Fruit fly (Drosophila melanogaster): ENCODE measurements around the gene lush.

The lush gene

DNA sequence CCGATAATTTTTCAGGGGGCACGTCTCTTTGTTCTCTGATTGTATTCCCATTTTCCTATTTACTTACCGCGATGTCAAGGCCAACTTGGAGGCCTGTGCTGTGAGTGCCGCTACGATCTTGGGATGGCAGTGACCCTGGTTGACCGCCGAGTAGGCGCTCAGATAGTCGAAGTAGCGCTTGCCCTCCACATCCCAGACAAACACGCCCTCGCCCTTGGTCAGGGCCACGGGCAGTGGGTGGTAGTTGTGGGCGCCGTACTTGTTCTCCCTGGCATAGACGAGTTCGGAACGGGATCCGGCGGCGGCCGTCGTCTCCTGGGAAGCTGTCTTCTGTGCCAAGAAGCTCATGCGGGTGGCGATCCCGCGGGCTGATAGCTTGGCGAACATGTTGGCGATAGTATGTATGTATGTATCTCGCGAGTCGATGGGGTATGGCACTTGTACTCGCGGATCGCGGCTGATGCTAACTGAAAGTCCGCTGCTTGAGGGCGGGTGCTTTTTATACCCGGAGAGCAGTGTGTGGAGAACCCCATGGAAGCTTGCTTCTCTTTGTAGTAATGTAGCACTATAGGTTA lies 43.6 kb upstream of the lush start, which contains the start of gene Oat (continued):
- TF ChIP-seq ERR (GFP tag; optimal IDR thresholded peaks at IDR 0.05) (peak; percentile 43), vnd (GFP tag; IDR thresholded peaks at IDR 0.05; ENCODE audit: partially characterized antibody) (no peak), fd64A (GFP tag; optimal IDR thresholded peaks at IDR 0.05) (no peak), CG17568 (GFP tag; optimal IDR thresholded peaks at IDR 0.05) (no peak), NFAT (GFP tag; IDR thresholded peaks at IDR 0.05) (peak; percentile 47; the same call in 1 of the 2 replicates), sisA (GFP tag; IDR thresholded peaks at IDR 0.05) (no peak), Bteb2 (GFP tag; optimal IDR thresholded peaks at IDR 0.05) (no peak), Hsf (GFP tag; optimal IDR thresholded peaks at IDR 0.05) (no peak), CG10321 (GFP tag; IDR thresholded peaks at IDR 0.05) (no peak), Dbx (GFP tag; IDR thresholded peaks at IDR 0.05) (peak; percentile 37; the same call in 1 of the 3 replicates), Dll (GFP tag; IDR thresholded peaks at IDR 0.05; ENCODE audit: partially characterized antibody) (no peak), CG6272 (GFP tag; IDR thresholded peaks at IDR 0.05) (no peak), fd96Cb (tag; optimal IDR thresholded peaks at IDR 0.05) (no peak), CG34376 (GFP tag; optimal IDR thresholded peaks at IDR 0.05) (peak; percentile 50), CG32772 (GFP tag; IDR thresholded peaks at IDR 0.05) (no peak), chinmo (GFP tag; IDR thresholded peaks at IDR 0.05; ENCODE audit: partially characterized antibody) (0 out of 4 replicates have a peak, but pooled peaks have one; percentile 29), CG8944 (GFP tag; optimal IDR thresholded peaks at IDR 0.05) (no peak), bowl (GFP tag; IDR thresholded peaks at IDR 0.05) (no peak), ewg (GFP tag; optimal IDR thresholded peaks at IDR 0.05) (no peak), CG11695 (GFP tag; IDR thresholded peaks at IDR 0.05) (no peak), chif (GFP tag; optimal IDR thresholded peaks at IDR 0.05) (no peak), CG18619 (GFP tag; optimal IDR thresholded peaks at IDR 0.05) (no peak), CG32767 (GFP tag; IDR thresholded peaks at IDR 0.05) (no peak), ato (GFP tag; IDR thresholded peaks at IDR 0.05; ENCODE audit: partially characterized antibody) (no peak), sug (tag; optimal IDR thresholded peaks at IDR 0.05) (peak; percentile 79), ro (GFP tag; IDR thresholded peaks at IDR 0.05) (no peak), Tbp (GFP tag; optimal IDR thresholded peaks at IDR 0.05) (no peak), CG10654 (GFP tag; optimal IDR thresholded peaks at IDR 0.05) (no peak), sna (GFP tag; IDR thresholded peaks at IDR 0.05; ENCODE audit: partially characterized antibody) (no peak), Dad (GFP tag; optimal IDR thresholded peaks at IDR 0.05) (no peak), Trl (optimal IDR thresholded peaks at IDR 0.05) (peak in 1 of 2 experiments; percentile 49), Trl (GFP tag; optimal IDR thresholded peaks at IDR 0.05) (no peak), sens (GFP tag) (peak; percentile 39), p53 (GFP tag; optimal IDR thresholded peaks at IDR 0.05) (no peak), Bgb (GFP tag; IDR thresholded peaks at IDR 0.05; ENCODE audit: partially characterized antibody) (0 out of 2 replicates have a peak, but pooled peaks have one; percentile 8), Hr78 (GFP tag; optimal IDR thresholded peaks at IDR 0.05) (peak in 1 of 2 experiments; percentile 68), Max (GFP tag; optimal IDR thresholded peaks at IDR 0.05) (no peak), CG5180 (GFP tag; optimal IDR thresholded peaks at IDR 0.05) (peak; percentile 88), Asciz (GFP tag; optimal IDR thresholded peaks at IDR 0.05) (no peak), CG4820 (GFP tag; optimal IDR thresholded peaks at IDR 0.05) (no peak), CG1647 (GFP tag; optimal IDR thresholded peaks at IDR 0.05) (no peak), Taf1 (GFP tag; IDR thresholded peaks at IDR 0.05) (no peak), tgo (GFP tag; IDR thresholded peaks at IDR 0.05) (no peak), Nf-YB (GFP tag; optimal IDR thresholded peaks at IDR 0.05) (no peak), Gsc (GFP tag; IDR thresholded peaks at IDR 0.05) (no peak), B-H2 (GFP tag; optimal IDR thresholded peaks at IDR 0.05) (no peak), Awh (GFP tag; IDR thresholded peaks at IDR 0.05) (no peak), CG17186 (GFP tag; optimal IDR thresholded peaks at IDR 0.05) (no peak), otp (GFP tag; IDR thresholded peaks at IDR 0.05) (0 out of 3 replicates have a peak, but pooled peaks have one; percentile 4), Med (GFP tag) (peak; percentile 77), zf30C (GFP tag; optimal IDR thresholded peaks at IDR 0.05) (no peak)
